Worm (Caenorhabditis elegans) whole organism, L1 larva: ENCODE results near the gene dhs-5.

ENCODE experiments used
- C34B4.2 ChIP-seq: sonication (generic microtip); optimal IDR thresholded peaks from 2 replicates; lab custom pipeline; 2017; ENCODE audit warnings: mild to moderate bottlenecking, missing genetic modification characterization, missing compliant biosample characterization
- F16B12.6 ChIP-seq: fragments of 150-350 bp; optimal IDR thresholded peaks from 2 replicates; lab custom pipeline; 2014; ENCODE audit warnings: missing biosample characterization, missing genetic modification characterization
- mdl-1 ChIP-seq, 2 experiments: fragments of 150-350 bp; optimal IDR thresholded peaks; 2 replicates each; lab custom pipeline; 2014 to 2017; ENCODE audit warnings: missing biosample characterization in 2 of 2, missing genetic modification characterization in 2 of 2, inconsistent platforms in 1 of 2
- nhr-11 ChIP-seq: fragments of 150-350 bp; optimal IDR thresholded peaks from 2 replicates; lab custom pipeline; 2014; ENCODE audit warnings: missing biosample characterization, missing genetic modification characterization
- skn-1 ChIP-seq: fragments of 150-350 bp; optimal IDR thresholded peaks from 2 replicates; lab custom pipeline; 2014; ENCODE audit warnings: missing biosample characterization, missing genetic modification characterization
- sup-37 ChIP-seq: fragments of 200-800 bp; sonication (Bioruptor generic); optimal IDR thresholded peaks from 2 replicates; lab custom pipeline; 2018; ENCODE audit warnings: mild to moderate bottlenecking, missing genetic modification characterization, missing compliant biosample characterization
- unc-62 ChIP-seq: fragments of 150-350 bp; optimal IDR thresholded peaks from 2 replicates; lab custom pipeline; 2014; ENCODE audit warnings: missing biosample characterization, missing genetic modification reagents, missing genetic modification characterization

DNA sequence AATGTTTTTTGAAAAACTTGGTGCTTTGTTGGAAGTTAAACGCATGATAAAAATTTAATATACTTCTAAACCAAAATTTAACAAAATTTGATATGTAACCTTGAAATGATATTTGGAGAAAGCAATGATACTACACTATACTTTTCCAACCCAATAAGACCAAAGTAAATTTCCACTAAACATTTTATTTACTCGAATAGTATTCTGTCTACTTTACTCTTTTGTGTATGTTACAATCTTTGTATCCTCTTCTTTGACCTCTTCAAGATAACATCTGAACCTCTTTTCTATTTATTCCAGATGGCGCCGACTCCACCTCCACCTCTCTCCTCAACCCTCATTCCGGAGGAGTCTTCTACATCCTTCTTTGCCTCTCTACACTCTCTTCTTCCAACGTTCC, at the start of gene dhs-5:
- TF ChIP-seq F16B12.6 (tag; lab: Kevin White, UChicago) (no peak), skn-1 (no peak), sup-37 (GFP tag; lab: Kevin White, UChicago) (no peak), unc-62 (no peak), mdl-1 (tag; optimal IDR thresholded peaks at IDR 0.05; lab: Kevin White, UChicago) (no peak), C34B4.2 (tag; lab: Kevin White, UChicago) (no peak), nhr-11 (no peak)
